Worm (Caenorhabditis elegans) whole organism, mixed stage, embryonic: ENCODE data around the gene clc-8.

Experiments
- M03D4.4 ChIP-seq: sonication (generic microtip); optimal IDR thresholded peaks from 2 replicates; lab custom pipeline; 2017; ENCODE audit warnings: mild to moderate bottlenecking, missing genetic modification characterization, missing compliant biosample characterization
- bed-3 ChIP-seq: fragments of 200-800 bp; sonication (Bioruptor generic); optimal IDR thresholded peaks from 3 replicates; lab custom pipeline; 2018; ENCODE audit warnings: mild to moderate bottlenecking, missing genetic modification characterization, moderate library complexity, missing compliant biosample characterization
- blmp-1 ChIP-seq: fragments of 150-350 bp; optimal IDR thresholded peaks from 2 replicates; lab custom pipeline; 2014; ENCODE audit warnings: missing biosample characterization, missing genetic modification characterization
- ceh-39 ChIP-seq: fragments of 150-350 bp; optimal IDR thresholded peaks from 2 replicates; lab custom pipeline; 2014; ENCODE audit warnings: missing biosample characterization, missing genetic modification characterization
- ceh-43 ChIP-seq: fragments of 200-800 bp; sonication (Bioruptor generic); optimal IDR thresholded peaks from 2 replicates; lab custom pipeline; 2018; ENCODE audit warnings: mild to moderate bottlenecking, missing genetic modification characterization, moderate library complexity, missing compliant biosample characterization
- ceh-83 ChIP-seq: fragments of 200-800 bp; sonication (Bioruptor generic); optimal IDR thresholded peaks from 2 replicates; lab custom pipeline; 2018; ENCODE audit warnings: mild to moderate bottlenecking, missing genetic modification characterization, missing compliant biosample characterization
- ces-1 ChIP-seq: fragments of 150-350 bp; optimal IDR thresholded peaks from 2 replicates; lab custom pipeline; 2014; ENCODE audit warnings: missing biosample characterization, missing genetic modification reagents, missing genetic modification characterization
- drap-1 ChIP-seq: fragments of 200-800 bp; sonication (Bioruptor generic); optimal IDR thresholded peaks from 3 replicates; lab custom pipeline; 2018; ENCODE audit warnings: mild to moderate bottlenecking, missing genetic modification characterization, missing compliant biosample characterization
- elt-1 ChIP-seq: sonication (generic microtip); optimal IDR thresholded peaks from 2 replicates; lab custom pipeline; 2017; ENCODE audit warnings: missing genetic modification characterization, mild to moderate bottlenecking, missing compliant biosample characterization, antibody characterized with exemption, moderate library complexity, borderline replicate concordance; ENCODE audit not compliant: insufficient read depth
- elt-3 ChIP-seq: fragments of 150-350 bp; optimal IDR thresholded peaks from 2 replicates; lab custom pipeline; 2014; ENCODE audit warnings: missing biosample characterization, missing genetic modification characterization
- flh-1 ChIP-seq: fragments of 200-800 bp; sonication (Bioruptor generic); optimal IDR thresholded peaks from 2 replicates; lab custom pipeline; 2018; ENCODE audit warnings: mild to moderate bottlenecking, missing genetic modification characterization, moderate library complexity, missing compliant biosample characterization
- ham-2 ChIP-seq: fragments of 200-800 bp; sonication (Bioruptor generic); optimal IDR thresholded peaks from 2 replicates; lab custom pipeline; 2018; ENCODE audit warnings: mild to moderate bottlenecking, missing genetic modification characterization, missing compliant biosample characterization
- hlh-1 ChIP-seq: fragments of 150-350 bp; optimal IDR thresholded peaks from 2 replicates; lab custom pipeline; 2014; ENCODE audit warnings: missing biosample characterization, missing genetic modification reagents, missing genetic modification characterization
- lin-13 ChIP-seq: fragments of 150-350 bp; optimal IDR thresholded peaks from 2 replicates; lab custom pipeline; 2014; ENCODE audit warnings: missing biosample characterization, missing genetic modification characterization
- lsy-2 ChIP-seq: fragments of 150-350 bp; optimal IDR thresholded peaks from 2 replicates; lab custom pipeline; 2014; ENCODE audit warnings: missing biosample characterization, missing genetic modification characterization
- mab-5 ChIP-seq: fragments of 150-350 bp; optimal IDR thresholded peaks from 2 replicates; lab custom pipeline; 2014; ENCODE audit warnings: missing biosample characterization, missing genetic modification characterization
- mep-1 ChIP-seq: fragments of 150-350 bp; optimal IDR thresholded peaks from 2 replicates; lab custom pipeline; 2017; ENCODE audit warnings: missing biosample characterization, missing genetic modification reagents, missing genetic modification characterization, inconsistent platforms
- mls-2 ChIP-seq: sonication (generic microtip); optimal IDR thresholded peaks from 2 replicates; lab custom pipeline; 2016; ENCODE audit warnings: mild to moderate bottlenecking, missing genetic modification characterization, moderate library complexity, missing compliant biosample characterization
- nhr-12 ChIP-seq: fragments of 150-350 bp; optimal IDR thresholded peaks from 2 replicates; lab custom pipeline; 2014; ENCODE audit warnings: missing biosample characterization, missing genetic modification characterization
- nhr-2 ChIP-seq: fragments of 150-350 bp; optimal IDR thresholded peaks from 2 replicates; lab custom pipeline; 2014; ENCODE audit warnings: missing biosample characterization, missing genetic modification characterization
- nhr-237 ChIP-seq: fragments of 150-350 bp; optimal IDR thresholded peaks from 2 replicates; lab custom pipeline; 2014; ENCODE audit warnings: missing biosample characterization, missing genetic modification characterization
- nhr-76 ChIP-seq: sonication (generic microtip); optimal IDR thresholded peaks from 2 replicates; lab custom pipeline; 2017; ENCODE audit warnings: missing biosample characterization, missing genetic modification characterization
- pha-4 ChIP-seq: fragments of 150-350 bp; optimal IDR thresholded peaks from 2 replicates; lab custom pipeline; 2018; ENCODE audit warnings: missing biosample characterization, missing genetic modification reagents, missing genetic modification characterization
- sem-2 ChIP-seq: fragments of 200-800 bp; sonication (Bioruptor generic); optimal IDR thresholded peaks from 2 replicates; lab custom pipeline; 2018; ENCODE audit warnings: mild to moderate bottlenecking, missing genetic modification characterization, missing compliant biosample characterization
- snpc-4 ChIP-seq: fragments of 150-350 bp; optimal IDR thresholded peaks from 2 replicates; lab custom pipeline; 2014; ENCODE audit warnings: missing biosample characterization, missing genetic modification characterization
- sptf-1 ChIP-seq: sonication (generic microtip); optimal IDR thresholded peaks from 2 replicates; lab custom pipeline; 2017; ENCODE audit warnings: mild to moderate bottlenecking, missing genetic modification characterization, moderate library complexity, missing compliant biosample characterization
- tbx-8 ChIP-seq: fragments of 200-800 bp; sonication (Bioruptor generic); optimal IDR thresholded peaks from 2 replicates; lab custom pipeline; 2018; ENCODE audit warnings: mild to moderate bottlenecking, missing genetic modification characterization, moderate library complexity, missing compliant biosample characterization
- unc-120 ChIP-seq: sonication (generic microtip); optimal IDR thresholded peaks from 2 replicates; lab custom pipeline; 2017; ENCODE audit warnings: missing genetic modification characterization, missing compliant biosample characterization; ENCODE audit not compliant: poor library complexity, severe bottlenecking
- unc-39 ChIP-seq: fragments of 150-350 bp; optimal IDR thresholded peaks from 2 replicates; lab custom pipeline; 2014; ENCODE audit warnings: missing biosample characterization, missing genetic modification characterization
- unc-62 ChIP-seq: fragments of 150-350 bp; optimal IDR thresholded peaks from 2 replicates; lab custom pipeline; 2014; ENCODE audit warnings: missing biosample characterization, missing genetic modification reagents, missing genetic modification characterization
- zip-8 ChIP-seq: fragments of 150-350 bp; optimal IDR thresholded peaks from 2 replicates; lab custom pipeline; 2014; ENCODE audit warnings: missing biosample characterization, missing genetic modification characterization
- ztf-11 ChIP-seq: fragments of 150-350 bp; optimal IDR thresholded peaks from 2 replicates; lab custom pipeline; 2014; ENCODE audit warnings: missing biosample characterization, missing genetic modification characterization

The clc-8 gene

ce11 chrIV:14385140-14385539 lies 8.8 kb upstream of the clc-8 start:
- no peak for TF ChIP-seq mab-5 (tag; lab: Kevin White, UChicago)
- peak; percentile 28 for TF ChIP-seq blmp-1 (tag; lab: Kevin White, UChicago)
- no peak for TF ChIP-seq nhr-76 (tag; lab: Kevin White, UChicago)
- TF ChIP-seq lin-13 (tag; lab: Kevin White, UChicago) = no peak
- TF ChIP-seq sptf-1 (tag; lab: Kevin White, UChicago) = no peak

ce11 chrIV:14387766-14388553 lies 6.0 kb upstream of the clc-8 start:
- TF ChIP-seq nhr-2 (no peak), elt-3 (tag; lab: Kevin White, UChicago) (no peak), ceh-83 (no peak), mab-5 (tag; lab: Kevin White, UChicago) (no peak), ces-1 (GFP tag; lab: Kevin White, UChicago) (no peak), unc-39 (tag; lab: Kevin White, UChicago) (no peak), nhr-76 (tag; lab: Kevin White, UChicago) (no peak), sem-2 (no peak), snpc-4 (tag; lab: Kevin White, UChicago) (no peak), bed-3 (GFP tag; lab: Kevin White, UChicago) (no peak), mls-2 (tag; lab: Kevin White, UChicago) (no peak), unc-120 (tag; lab: Kevin White, UChicago) (no peak), M03D4.4 (tag; lab: Kevin White, UChicago) (no peak), drap-1 (GFP tag; lab: Kevin White, UChicago) (no peak), flh-1 (GFP tag; lab: Kevin White, UChicago) (no peak), ceh-39 (no peak), lsy-2 (tag; lab: Kevin White, UChicago) (no peak)
- TF ChIP-seq, all 35 proteins: peak for 0

- no peak for TF ChIP-seq pha-4 (tag; lab: Kevin White, UChicago)
- no peak for TF ChIP-seq hlh-1 (tag; lab: Kevin White, UChicago)
- no peak for TF ChIP-seq ztf-11 (tag; lab: Kevin White, UChicago)
- TF ChIP-seq ceh-39 = no peak
- TF ChIP-seq zip-8 (tag; lab: Kevin White, UChicago) = no peak
- no peak for TF ChIP-seq lin-13 (tag; lab: Kevin White, UChicago)
- no peak for TF ChIP-seq ceh-83
- TF ChIP-seq, all 35 proteins: peak for 0
Measured at ce11 chrIV:14389070-14389469, 4.9 kb upstream of the clc-8 start.

ce11 chrIV:14390023-14390614 lies 3.8 kb upstream of the clc-8 start:
- TF ChIP-seq mab-5 (tag; lab: Kevin White, UChicago) (no peak), ces-1 (GFP tag; lab: Kevin White, UChicago) (no peak), nhr-237 (tag; lab: Kevin White, UChicago) (no peak), ham-2 (GFP tag; lab: Kevin White, UChicago) (peak; percentile 87), zip-8 (tag; lab: Kevin White, UChicago) (no peak), lsy-2 (tag; lab: Kevin White, UChicago) (no peak), ceh-39 (no peak), elt-1 (tag; lab: Kevin White, UChicago) (peak; percentile 45), blmp-1 (tag; lab: Kevin White, UChicago) (peak; percentile 16), ceh-83 (no peak), unc-120 (tag; lab: Kevin White, UChicago) (no peak), ztf-11 (tag; lab: Kevin White, UChicago) (no peak), unc-62 (GFP tag; lab: Kevin White, UChicago) (no peak)

ce11 chrIV:14391268-14391667 lies 2.7 kb upstream of the clc-8 start:
- TF ChIP-seq M03D4.4 (tag; lab: Kevin White, UChicago) (no peak), nhr-12 (tag; lab: Kevin White, UChicago) (no peak), nhr-2 (no peak), ceh-43 (GFP tag; lab: Kevin White, UChicago) (no peak), mep-1 (no peak), sem-2 (no peak), tbx-8 (GFP tag; lab: Kevin White, UChicago) (no peak), ceh-39 (no peak), unc-39 (tag; lab: Kevin White, UChicago) (no peak), lsy-2 (tag; lab: Kevin White, UChicago) (no peak), bed-3 (GFP tag; lab: Kevin White, UChicago) (no peak), mls-2 (tag; lab: Kevin White, UChicago) (no peak), elt-3 (tag; lab: Kevin White, UChicago) (no peak), hlh-1 (tag; lab: Kevin White, UChicago) (no peak)
- TF ChIP-seq, all 35 proteins: peak for 0
